Fruit fly (Drosophila melanogaster): ENCODE measurements around the gene CG31229.

Gene CG31229

dm6 chr3R:18663525-18663924 lies 4.1 kb upstream of the CG31229 start, which contains the start of the genes Cpsf73 and Gos28 (continued):
- TF ChIP-seq Sry-β (GFP tag; optimal IDR thresholded peaks at IDR 0.05) (no peak), Mad (GFP tag; optimal IDR thresholded peaks at IDR 0.05) (no peak), CG17829 (tag; optimal IDR thresholded peaks at IDR 0.05) (peak; percentile 35), shn (GFP tag; optimal IDR thresholded peaks at IDR 0.05) (no peak), CG10462 (GFP tag; optimal IDR thresholded peaks at IDR 0.05) (no peak), psq (GFP tag; optimal IDR thresholded peaks at IDR 0.05) (no peak), CG16813 (GFP tag; IDR thresholded peaks at IDR 0.05; ENCODE audit: partially characterized antibody) (peak; percentile 50), CG15269 (tag; optimal IDR thresholded peaks at IDR 0.05) (no peak), CG4617 (GFP tag; optimal IDR thresholded peaks at IDR 0.05; ENCODE audit: borderline replicate concordance) (peak; percentile 92), fd3F (GFP tag; optimal IDR thresholded peaks at IDR 0.05) (no peak), bcd (GFP tag; optimal IDR thresholded peaks at IDR 0.05) (no peak), Dip2 (GFP tag; IDR thresholded peaks at IDR 0.05) (no peak), gem (tag; optimal IDR thresholded peaks at IDR 0.05) (no peak), ranshi (GFP tag; IDR thresholded peaks at IDR 0.05) (peak; percentile 41; the same call in 1 of the 2 replicates), crp (GFP tag; optimal IDR thresholded peaks at IDR 0.05) (peak in 1 of 2 experiments; percentile 54), knrl (GFP tag; IDR thresholded peaks at IDR 0.05; ENCODE audit: partially characterized antibody) (peak; percentile 61; the same call in 2 of the 3 replicates), ap (GFP tag; IDR thresholded peaks at IDR 0.05) (no peak), pb (GFP tag; optimal IDR thresholded peaks at IDR 0.05) (no peak), slp2 (GFP tag; optimal IDR thresholded peaks at IDR 0.05) (peak; percentile 13), da (GFP tag; optimal IDR thresholded peaks at IDR 0.05) (no peak), E2f1 (GFP tag; IDR thresholded peaks at IDR 0.05) (no peak), CG15601 (tag; optimal IDR thresholded peaks at IDR 0.05) (peak; percentile 46), twi (tag; optimal IDR thresholded peaks at IDR 0.05) (peak; percentile 3), NfI (GFP tag; optimal IDR thresholded peaks at IDR 0.05) (peak; percentile 6), dm (GFP tag; optimal IDR thresholded peaks at IDR 0.05) (peak; percentile 25), CG12104 (GFP tag; optimal IDR thresholded peaks at IDR 0.05) (no peak), oc (tag; optimal IDR thresholded peaks at IDR 0.05) (no peak), lov (optimal IDR thresholded peaks at IDR 0.05) (no peak), lov (GFP tag; IDR thresholded peaks at IDR 0.05) (no peak), cg (GFP tag; optimal IDR thresholded peaks at IDR 0.05) (no peak), tin (GFP tag; optimal IDR thresholded peaks at IDR 0.05) (no peak), disco-r (GFP tag; optimal IDR thresholded peaks at IDR 0.05) (no peak), CG10565 (GFP tag; optimal IDR thresholded peaks at IDR 0.05) (no peak), B-H2 (GFP tag; optimal IDR thresholded peaks at IDR 0.05) (no peak), Camta (GFP tag; optimal IDR thresholded peaks at IDR 0.05) (peak; percentile 14), CG7839 (tag; optimal IDR thresholded peaks at IDR 0.05) (no peak), CG12299 (tag; optimal IDR thresholded peaks at IDR 0.05) (no peak), CG11695 (GFP tag; IDR thresholded peaks at IDR 0.05) (no peak), hth (optimal IDR thresholded peaks at IDR 0.05) (no peak), zfh1 (GFP tag; IDR thresholded peaks at IDR 0.05) (0 out of 3 replicates have a peak, but pooled peaks have one; percentile 40), CG13775 (GFP tag; optimal IDR thresholded peaks at IDR 0.05) (peak; percentile 30), Mrtf (GFP tag; IDR thresholded peaks at IDR 0.05) (no peak), Antp (GFP tag; optimal IDR thresholded peaks at IDR 0.05) (no peak), CG42726 (GFP tag; IDR thresholded peaks at IDR 0.05; ENCODE audit: partially characterized antibody) (no peak), CG9727 (GFP tag; optimal IDR thresholded peaks at IDR 0.05) (no peak), bsh (GFP tag; optimal IDR thresholded peaks at IDR 0.05) (peak in 1 of 2 experiments; percentile 1), CG1792 (GFP tag; optimal IDR thresholded peaks at IDR 0.05) (no peak), Kr (GFP tag; optimal IDR thresholded peaks at IDR 0.05) (no peak), CG8359 (GFP tag; optimal IDR thresholded peaks at IDR 0.05; ENCODE audit: borderline replicate concordance) (no peak), Nf-YC (tag; optimal IDR thresholded peaks at IDR 0.05) (peak; percentile 19), CG6765 (GFP tag; optimal IDR thresholded peaks at IDR 0.05) (no peak)

Data from whole organism, embryonic.